Worm (Caenorhabditis elegans) whole organism, L1 larva: ENCODE measurements around the gene col-131.

ENCODE experiments used
- C16A3.4 ChIP-seq: fragments of 150-350 bp; optimal IDR thresholded peaks from 2 replicates; lab custom pipeline; 2014; ENCODE audit warnings: missing biosample characterization, missing genetic modification characterization
- F16B12.6 ChIP-seq: fragments of 150-350 bp; optimal IDR thresholded peaks from 2 replicates; lab custom pipeline; 2014; ENCODE audit warnings: missing biosample characterization, missing genetic modification characterization
- Y116A8C.19 ChIP-seq: sonication (generic microtip); optimal IDR thresholded peaks from 2 replicates; lab custom pipeline; 2016; ENCODE audit warnings: missing compliant biosample characterization, missing genetic modification characterization, borderline replicate concordance
- alr-1 ChIP-seq: fragments of 200-800 bp; sonication (Bioruptor generic); optimal IDR thresholded peaks from 2 replicates; lab custom pipeline; 2018; ENCODE audit warnings: borderline replicate concordance, mild to moderate bottlenecking, missing genetic modification characterization, missing compliant biosample characterization
- aly-2 ChIP-seq: fragments of 150-350 bp; optimal IDR thresholded peaks from 2 replicates; lab custom pipeline; 2014; ENCODE audit warnings: missing biosample characterization, missing genetic modification characterization
- blmp-1 ChIP-seq: fragments of 150-350 bp; optimal IDR thresholded peaks from 2 replicates; lab custom pipeline; 2014; ENCODE audit warnings: missing biosample characterization, missing genetic modification characterization
- ceh-63 ChIP-seq: fragments of 200-800 bp; sonication (Bioruptor generic); optimal IDR thresholded peaks from 2 replicates; lab custom pipeline; 2018; ENCODE audit warnings: mild to moderate bottlenecking, missing genetic modification characterization, missing compliant biosample characterization
- ceh-88 ChIP-seq: fragments of 200-800 bp; sonication (Bioruptor generic); IDR thresholded peaks from 2 replicates; pipeline ENCODE4 v1.3.6; 2022; ENCODE audit warnings: missing genetic modification characterization, missing compliant biosample characterization
- dpl-1 ChIP-seq, 3 experiments: fragments of 150-350 bp in 2 of 3; sonication (generic microtip) in 1 of 3; optimal IDR thresholded peaks; 2 replicates each; lab custom pipeline; 2014 to 2017; ENCODE audit warnings: missing biosample characterization in 3 of 3, missing genetic modification characterization in 3 of 3, missing genetic modification reagents in 3 of 3
- dsc-1 ChIP-seq: sonication (generic microtip); optimal IDR thresholded peaks from 2 replicates; lab custom pipeline; 2016; ENCODE audit warnings: mild to moderate bottlenecking, missing genetic modification characterization, missing compliant biosample characterization
- efl-1 ChIP-seq, 4 experiments: fragments of 150-350 bp; optimal IDR thresholded peaks in 3 of 4; peaks in 1 of 4; 1 replicate in 1 of 4; 2 replicates in 3 of 4; lab custom pipeline; 2014; ENCODE audit warnings: missing biosample characterization in 2 of 4, missing genetic modification characterization in 2 of 4, missing genetic modification reagents in 2 of 4
- elt-3 ChIP-seq, 6 experiments: fragments of 150-350 bp in 1 of 6; sonication (generic microtip); optimal IDR thresholded peaks; 2 replicates each; lab custom pipeline; 2017 to 2018; ENCODE audit warnings: missing biosample characterization in 6 of 6, missing genetic modification characterization in 6 of 6, inconsistent platforms in 1 of 6
- ets-5 ChIP-seq: fragments of 200-800 bp; sonication (Bioruptor generic); IDR thresholded peaks from 2 replicates; pipeline ENCODE4 v1.3.6; 2022; ENCODE audit warnings: missing genetic modification characterization, missing compliant biosample characterization
- fkh-10 ChIP-seq: sonication (generic microtip); optimal IDR thresholded peaks from 2 replicates; lab custom pipeline; 2017; ENCODE audit warnings: missing biosample characterization, missing genetic modification reagents, missing genetic modification characterization
- fkh-4 ChIP-seq: sonication (generic microtip); optimal IDR thresholded peaks from 2 replicates; lab custom pipeline; 2016; ENCODE audit warnings: missing compliant biosample characterization, missing genetic modification characterization, borderline replicate concordance
- fkh-8 ChIP-seq: sonication (generic microtip); optimal IDR thresholded peaks from 2 replicates; lab custom pipeline; 2016; ENCODE audit warnings: mild to moderate bottlenecking, missing genetic modification characterization, missing compliant biosample characterization
- fos-1 ChIP-seq: fragments of 150-350 bp; optimal IDR thresholded peaks from 2 replicates; lab custom pipeline; 2014; ENCODE audit warnings: missing biosample characterization, missing genetic modification characterization
- hlh-17 ChIP-seq: fragments of 200-800 bp; sonication (Bioruptor generic); optimal IDR thresholded peaks from 2 replicates; lab custom pipeline; 2018; ENCODE audit warnings: missing genetic modification characterization, mild to moderate bottlenecking, missing compliant biosample characterization, moderate library complexity, borderline replicate concordance
- hlh-4 ChIP-seq: sonication (generic microtip); optimal IDR thresholded peaks from 2 replicates; lab custom pipeline; 2016; ENCODE audit warnings: mild to moderate bottlenecking, missing genetic modification characterization, missing compliant biosample characterization
- hpl-2 ChIP-seq: fragments of 150-350 bp; optimal IDR thresholded peaks from 2 replicates; lab custom pipeline; 2014; ENCODE audit warnings: missing biosample characterization, missing genetic modification reagents, missing genetic modification characterization
- isw-1 ChIP-seq: fragments of 200-800 bp; sonication (Bioruptor generic); IDR thresholded peaks from 2 replicates; pipeline ENCODE4 v1.3.6; 2022; ENCODE audit warnings: missing genetic modification characterization, missing compliant biosample characterization
- jun-1 ChIP-seq: fragments of 150-350 bp; optimal IDR thresholded peaks from 2 replicates; lab custom pipeline; 2014; ENCODE audit warnings: missing biosample characterization, missing genetic modification reagents, missing genetic modification characterization
- lin-13 ChIP-seq: fragments of 150-350 bp; optimal IDR thresholded peaks from 2 replicates; lab custom pipeline; 2014; ENCODE audit warnings: missing biosample characterization, missing genetic modification reagents, missing genetic modification characterization
- lin-14 ChIP-seq: fragments of 200-800 bp; sonication (Bioruptor generic); optimal IDR thresholded peaks from 2 replicates; lab custom pipeline; 2018; ENCODE audit warnings: mild to moderate bottlenecking, missing genetic modification characterization, moderate library complexity, missing compliant biosample characterization
- lin-15B ChIP-seq: fragments of 150-350 bp; sonication (generic microtip); optimal IDR thresholded peaks from 3 replicates; lab custom pipeline; 2014; ENCODE audit warnings: missing biosample characterization, missing genetic modification characterization
- lin-35 ChIP-seq, 2 experiments: fragments of 150-350 bp; optimal IDR thresholded peaks; 2 replicates each; lab custom pipeline; 2014; ENCODE audit warnings: missing biosample characterization in 2 of 2, missing genetic modification characterization in 2 of 2, missing genetic modification reagents in 2 of 2
- mdl-1 ChIP-seq, 2 experiments: fragments of 150-350 bp; optimal IDR thresholded peaks; 2 replicates each; lab custom pipeline; 2014 to 2017; ENCODE audit warnings: missing biosample characterization in 2 of 2, missing genetic modification characterization in 2 of 2, inconsistent platforms in 1 of 2
- mef-2 ChIP-seq: fragments of 150-350 bp; optimal IDR thresholded peaks from 2 replicates; lab custom pipeline; 2014; ENCODE audit warnings: missing biosample characterization, missing genetic modification characterization
- nhr-11 ChIP-seq: fragments of 150-350 bp; optimal IDR thresholded peaks from 2 replicates; lab custom pipeline; 2014; ENCODE audit warnings: missing biosample characterization, missing genetic modification characterization
- nhr-20 ChIP-seq: sonication (generic microtip); optimal IDR thresholded peaks from 2 replicates; lab custom pipeline; 2016; ENCODE audit warnings: mild to moderate bottlenecking, missing genetic modification characterization, missing compliant biosample characterization
- nhr-28 ChIP-seq: fragments of 150-350 bp; optimal IDR thresholded peaks from 2 replicates; lab custom pipeline; 2014; ENCODE audit warnings: missing biosample characterization, missing genetic modification characterization
- nhr-47 ChIP-seq: sonication (generic microtip); optimal IDR thresholded peaks from 2 replicates; lab custom pipeline; 2016; ENCODE audit warnings: mild to moderate bottlenecking, missing genetic modification characterization, moderate library complexity, missing compliant biosample characterization
- nhr-71 ChIP-seq: sonication (generic microtip); optimal IDR thresholded peaks from 2 replicates; lab custom pipeline; 2016; ENCODE audit warnings: mild to moderate bottlenecking, missing genetic modification characterization, moderate library complexity, missing compliant biosample characterization
- nhr-77 ChIP-seq: fragments of 150-350 bp; optimal IDR thresholded peaks from 2 replicates; lab custom pipeline; 2014; ENCODE audit warnings: missing biosample characterization, missing genetic modification characterization
- nhr-84 ChIP-seq: sonication (generic microtip); optimal IDR thresholded peaks from 2 replicates; lab custom pipeline; 2017; ENCODE audit warnings: missing biosample characterization, missing genetic modification characterization
- nhr-85 ChIP-seq: sonication (generic microtip); peaks from one replicate; lab custom pipeline; 2016; ENCODE audit warnings: missing genetic modification characterization, inconsistent platforms, missing compliant biosample characterization
- skn-1 ChIP-seq: fragments of 150-350 bp; optimal IDR thresholded peaks from 2 replicates; lab custom pipeline; 2014; ENCODE audit warnings: missing biosample characterization, missing genetic modification characterization
- sox-4 ChIP-seq: sonication (generic microtip); optimal IDR thresholded peaks from 2 replicates; lab custom pipeline; 2016; ENCODE audit warnings: missing genetic modification characterization, missing compliant biosample characterization
- tlp-1 ChIP-seq: fragments of 150-350 bp; optimal IDR thresholded peaks from 2 replicates; lab custom pipeline; 2014; ENCODE audit warnings: missing biosample characterization, missing genetic modification characterization
- unc-130 ChIP-seq: fragments of 150-350 bp; optimal IDR thresholded peaks from 2 replicates; lab custom pipeline; 2017; ENCODE audit warnings: missing biosample characterization, missing genetic modification characterization, inconsistent platforms
- unc-30 ChIP-seq: sonication (generic microtip); optimal IDR thresholded peaks from 2 replicates; lab custom pipeline; 2017; ENCODE audit warnings: missing biosample characterization, missing genetic modification characterization
- unc-62 ChIP-seq: fragments of 150-350 bp; optimal IDR thresholded peaks from 2 replicates; lab custom pipeline; 2014; ENCODE audit warnings: missing biosample characterization, missing genetic modification reagents, missing genetic modification characterization
- unc-86 ChIP-seq: sonication (generic microtip); optimal IDR thresholded peaks from 2 replicates; lab custom pipeline; 2016; ENCODE audit warnings: missing genetic modification characterization, missing compliant biosample characterization
- xbp-1 ChIP-seq: sonication (generic microtip); optimal IDR thresholded peaks from 2 replicates; lab custom pipeline; 2016; ENCODE audit warnings: missing genetic modification characterization, missing compliant biosample characterization
- zag-1 ChIP-seq: fragments of 150-350 bp; optimal IDR thresholded peaks from 2 replicates; lab custom pipeline; 2014; ENCODE audit warnings: missing biosample characterization, missing genetic modification characterization
- zip-4 ChIP-seq: fragments of 200-800 bp; sonication (Bioruptor generic); optimal IDR thresholded peaks from 2 replicates; lab custom pipeline; 2018; ENCODE audit warnings: mild to moderate bottlenecking, missing genetic modification characterization, moderate library complexity, missing compliant biosample characterization
- ztf-11 ChIP-seq, 2 experiments: sonication (generic microtip); optimal IDR thresholded peaks; 2 replicates each; lab custom pipeline; 2016 to 2017; ENCODE audit warnings: missing genetic modification characterization in 2 of 2, missing biosample characterization in 1 of 2, missing compliant biosample characterization in 1 of 2
- ztf-4 ChIP-seq: fragments of 150-350 bp; optimal IDR thresholded peaks from 2 replicates; lab custom pipeline; 2014; ENCODE audit warnings: missing biosample characterization, missing genetic modification characterization

The col-131 gene

DNA sequence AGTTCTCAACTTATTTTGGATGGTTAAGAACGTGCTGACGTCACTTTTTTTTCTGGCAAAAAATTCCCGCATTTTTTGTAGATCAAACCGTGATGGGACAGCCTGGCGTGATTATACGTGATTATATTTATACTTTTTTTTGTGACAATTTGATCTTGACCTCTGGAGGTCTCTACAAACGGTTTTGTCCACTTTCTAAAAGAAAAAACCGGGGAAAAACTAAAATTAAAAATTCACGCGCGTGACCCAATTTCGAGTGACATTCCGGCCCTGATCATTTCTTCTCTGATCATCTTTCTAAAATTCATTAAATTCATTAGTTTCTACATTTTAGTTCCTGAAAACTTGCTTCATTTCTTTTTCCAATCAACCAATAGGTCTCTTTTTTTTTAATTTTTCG, 37.8 kb upstream of the col-131 start, which contains the start of gene rde-11:
TSS of gene rde-11 (plus strand) at position 301 of the 400 bp plus-strand sequence.
- TF ChIP-seq fkh-10 (GFP tag; lab: Kevin White, UChicago) (no peak), aly-2 (no peak), unc-130 (tag; lab: Kevin White, UChicago) (no peak), unc-62 (GFP tag; lab: Kevin White, UChicago) (no peak), xbp-1 (tag; lab: Kevin White, UChicago) (no peak)

DNA sequence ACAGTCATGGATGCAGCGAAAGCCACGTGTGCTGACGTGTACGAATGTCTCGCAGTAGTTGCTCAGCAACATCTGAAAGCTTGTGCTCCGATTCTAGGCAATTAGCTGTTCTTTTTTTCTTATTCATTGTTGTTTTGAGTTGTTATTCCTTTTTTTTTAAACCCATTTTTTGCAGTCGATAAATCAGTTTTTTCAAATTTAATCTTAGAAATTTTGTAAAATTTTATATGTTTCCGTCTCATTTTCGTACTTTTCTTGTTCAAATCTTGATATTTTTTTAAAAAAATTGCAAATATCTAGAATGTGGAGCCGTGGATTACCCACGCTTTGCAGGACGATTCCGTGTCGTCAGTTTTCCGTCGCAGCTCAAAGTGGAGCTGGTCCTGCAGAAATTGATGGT, 33.3 kb upstream of the col-131 start, which contains the start of gene fask-1:
TSS of gene fask-1 (plus strand) at position 301 of the 400 bp plus-strand sequence.
- no peak for TF ChIP-seq lin-15B (tag; lab: Kevin White, UChicago)
- TF ChIP-seq, all 84 proteins: peak for 0

DNA sequence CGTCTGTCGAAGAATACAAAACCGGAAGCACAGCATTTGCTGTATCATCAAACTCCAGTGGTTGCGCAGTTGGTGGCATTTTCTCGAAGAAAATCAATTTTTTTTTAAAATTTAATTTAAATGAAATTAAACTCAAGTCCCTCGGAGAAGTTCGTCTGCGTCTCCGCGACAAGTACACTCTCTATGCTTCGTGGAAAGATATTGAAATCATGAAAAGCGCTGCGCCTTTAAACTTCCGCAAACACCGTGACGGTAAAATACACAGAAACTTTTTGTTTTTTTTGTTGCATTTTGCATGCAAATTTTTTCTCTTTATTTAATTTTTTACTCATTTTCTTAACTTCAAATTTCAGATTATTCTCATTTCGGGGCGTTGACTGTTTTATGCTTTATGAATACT, 31.6 kb upstream of the col-131 start, which contains the start of the genes dli-1, tin-9.2 and exos-4.1:
TSS of gene dli-1 (minus strand) at position 141 of the 400 bp plus-strand sequence.
TSS of gene tin-9.2 (plus strand) at position 344 of the 400 bp plus-strand sequence.
TSS of gene exos-4.1 (plus strand) at position 348 of the 400 bp plus-strand sequence.
- TF ChIP-seq fkh-8 (tag; lab: Kevin White, UChicago) (peak; percentile 50), nhr-47 (peak; percentile 85), hlh-4 (no peak), mdl-1 (tag; optimal IDR thresholded peaks at IDR 0.05; lab: Kevin White, UChicago) (peak in 1 of 2 experiments; percentile 49), ztf-11 (tag; optimal IDR thresholded peaks at IDR 0.05; lab: Kevin White, UChicago) (no peak), dpl-1 (GFP tag; optimal IDR thresholded peaks at IDR 0.05; lab: Kevin White, UChicago) (peak; percentile 73 to 84 (median 79)), nhr-11 (tag; lab: Kevin White, UChicago) (peak; percentile 33), jun-1 (tag; lab: Kevin White, UChicago) (peak; percentile 14), nhr-85 (peak; percentile 83), ets-5 (GFP tag; lab: Robert Waterston, UW) (no peak), dsc-1 (tag; lab: Kevin White, UChicago) (peak; percentile 74), xbp-1 (tag; lab: Kevin White, UChicago) (peak; percentile 78), lin-13 (peak; percentile 25), nhr-71 (tag; lab: Kevin White, UChicago) (peak; percentile 88), unc-30 (tag; lab: Kevin White, UChicago) (no peak), nhr-84 (tag; lab: Kevin White, UChicago) (no peak), zag-1 (tag; lab: Kevin White, UChicago) (no peak), blmp-1 (peak; percentile 62), Y116A8C.19 (tag; lab: Kevin White, UChicago) (no peak), isw-1 (peak; percentile 79), ceh-63 (GFP tag; lab: Kevin White, UChicago) (no peak), zip-4 (GFP tag; lab: Kevin White, UChicago) (peak; percentile 18), tlp-1 (tag; lab: Kevin White, UChicago) (no peak), lin-35 (GFP tag; optimal IDR thresholded peaks at IDR 0.05; lab: Kevin White, UChicago) (peak; percentile 80 to 82), aly-2 (no peak), hlh-17 (no peak), nhr-77 (peak; percentile 17), F16B12.6 (peak; percentile 94), sox-4 (tag; lab: Kevin White, UChicago) (no peak), nhr-20 (tag; lab: Kevin White, UChicago) (peak; percentile 73), unc-86 (tag; lab: Kevin White, UChicago) (peak; percentile 69), fos-1 (tag; lab: Kevin White, UChicago) (peak; percentile 33), ztf-4 (no peak), hpl-2 (no peak), efl-1 (optimal IDR thresholded peaks at IDR 0.05; lab: Kevin White, UChicago) (peak; percentile 82 to 84), efl-1 (GFP tag; optimal IDR thresholded peaks at IDR 0.05 in 1 of 2; lab: Kevin White, UChicago) (peak; percentile 82 to 97), C16A3.4 (tag; lab: Kevin White, UChicago) (peak; percentile 53), alr-1 (tag; lab: Kevin White, UChicago) (no peak), unc-130 (tag; lab: Kevin White, UChicago) (no peak), lin-15B (tag; lab: Kevin White, UChicago) (peak; percentile 62), skn-1 (tag; lab: Kevin White, UChicago) (peak; percentile 86), nhr-28 (no peak), ceh-88 (GFP tag; lab: Robert Waterston, UW) (no peak), lin-14 (no peak), elt-3 (tag; optimal IDR thresholded peaks at IDR 0.05; lab: Kevin White, UChicago) (peak in 1 of 6 experiments; percentile 39), mef-2 (tag; lab: Kevin White, UChicago) (no peak), fkh-4 (no peak)
